Worm (Caenorhabditis elegans) whole organism, L2 larva: ENCODE measurements around the gene mau-8.

Source experiments
- C34F6.9 ChIP-seq: fragments of 150-350 bp; optimal IDR thresholded peaks from 2 replicates; lab custom pipeline; 2014; ENCODE audit warnings: missing biosample characterization, missing genetic modification characterization
- F13H6.1 ChIP-seq: sonication (generic microtip); optimal IDR thresholded peaks from 2 replicates; lab custom pipeline; 2016; ENCODE audit warnings: missing genetic modification characterization, missing compliant biosample characterization
- R02D3.7 ChIP-seq: fragments of 150-350 bp; optimal IDR thresholded peaks from 2 replicates; lab custom pipeline; 2014; ENCODE audit warnings: missing biosample characterization, missing genetic modification characterization
- Y55F3AM.14 ChIP-seq: fragments of 200-800 bp; sonication (Bioruptor generic); optimal IDR thresholded peaks from 2 replicates; lab custom pipeline; 2018; ENCODE audit warnings: mild to moderate bottlenecking, missing genetic modification characterization, missing compliant biosample characterization
- ama-1 ChIP-seq: fragments of 150-350 bp; optimal IDR thresholded peaks from 2 replicates; lab custom pipeline; 2018; ENCODE audit warnings: inconsistent platforms
- blmp-1 ChIP-seq: sonication (generic microtip); optimal IDR thresholded peaks from 2 replicates; lab custom pipeline; 2017; ENCODE audit warnings: missing genetic modification characterization, mild to moderate bottlenecking, missing compliant biosample characterization, antibody characterized with exemption, moderate library complexity; ENCODE audit not compliant: insufficient read depth
- ceh-16 ChIP-seq: fragments of 150-350 bp; optimal IDR thresholded peaks from 2 replicates; lab custom pipeline; 2014; ENCODE audit warnings: missing biosample characterization, missing genetic modification characterization
- ceh-82 ChIP-seq: fragments of 150-350 bp; optimal IDR thresholded peaks from 2 replicates; lab custom pipeline; 2014; ENCODE audit warnings: missing biosample characterization, missing genetic modification characterization
- crh-2 ChIP-seq: sonication (generic microtip); optimal IDR thresholded peaks from 2 replicates; lab custom pipeline; 2017; ENCODE audit warnings: missing biosample characterization, missing genetic modification characterization
- dmd-4 ChIP-seq: sonication (generic microtip); optimal IDR thresholded peaks from 2 replicates; lab custom pipeline; 2017; ENCODE audit warnings: missing biosample characterization, missing genetic modification characterization
- egl-27 ChIP-seq: sonication (generic microtip); optimal IDR thresholded peaks from 3 replicates; lab custom pipeline; 2017; ENCODE audit warnings: missing biosample characterization, missing genetic modification reagents, missing genetic modification characterization
- elt-1 ChIP-seq: fragments of 150-350 bp; optimal IDR thresholded peaks from 2 replicates; lab custom pipeline; 2014; ENCODE audit warnings: missing biosample characterization, missing genetic modification characterization
- elt-3 ChIP-seq: sonication (generic microtip); optimal IDR thresholded peaks from 2 replicates; lab custom pipeline; 2017; ENCODE audit warnings: missing biosample characterization, missing genetic modification characterization
- fos-1 ChIP-seq: fragments of 150-350 bp; optimal IDR thresholded peaks from 2 replicates; lab custom pipeline; 2014; ENCODE audit warnings: missing biosample characterization, missing genetic modification characterization
- gmeb-1 ChIP-seq: fragments of 150-350 bp; optimal IDR thresholded peaks from 2 replicates; lab custom pipeline; 2014; ENCODE audit warnings: missing biosample characterization, missing genetic modification characterization
- lin-11 ChIP-seq: fragments of 150-350 bp; sonication (generic microtip); optimal IDR thresholded peaks from 2 replicates; lab custom pipeline; 2014; ENCODE audit warnings: missing biosample characterization, missing genetic modification characterization, inconsistent platforms, mixed read lengths
- lin-13 ChIP-seq: fragments of 150-350 bp; optimal IDR thresholded peaks from 2 replicates; lab custom pipeline; 2014; ENCODE audit warnings: missing biosample characterization, missing genetic modification reagents, missing genetic modification characterization
- lin-39 ChIP-seq: fragments of 150-350 bp; optimal IDR thresholded peaks from 2 replicates; lab custom pipeline; 2014; ENCODE audit warnings: missing biosample characterization, missing genetic modification reagents, missing genetic modification characterization
- lsy-2 ChIP-seq, 2 experiments: fragments of 150-350 bp in 1 of 2; sonication (generic microtip) in 1 of 2; optimal IDR thresholded peaks; 2 replicates each; lab custom pipeline; 2014 to 2017; ENCODE audit warnings: missing biosample characterization in 2 of 2, missing genetic modification characterization in 2 of 2
- mab-5 ChIP-seq: fragments of 150-350 bp; optimal IDR thresholded peaks from 2 replicates; lab custom pipeline; 2014; ENCODE audit warnings: missing biosample characterization, missing genetic modification characterization
- mbf-1 ChIP-seq: sonication (generic microtip); optimal IDR thresholded peaks from 2 replicates; lab custom pipeline; 2017; ENCODE audit warnings: missing biosample characterization, missing genetic modification characterization
- mdl-1 ChIP-seq, 2 experiments: fragments of 150-350 bp in 1 of 2; sonication (generic microtip) in 1 of 2; optimal IDR thresholded peaks; 2 replicates each; lab custom pipeline; 2017; ENCODE audit warnings: missing biosample characterization in 2 of 2, missing genetic modification characterization in 2 of 2
- nhr-10 ChIP-seq: sonication (generic microtip); optimal IDR thresholded peaks from 2 replicates; lab custom pipeline; 2017; ENCODE audit warnings: missing biosample characterization, missing genetic modification characterization
- nhr-12 ChIP-seq: fragments of 150-350 bp; optimal IDR thresholded peaks from 2 replicates; lab custom pipeline; 2014; ENCODE audit warnings: missing biosample characterization, missing genetic modification characterization
- nhr-129 ChIP-seq: fragments of 150-350 bp; optimal IDR thresholded peaks from 2 replicates; lab custom pipeline; 2014; ENCODE audit warnings: missing biosample characterization, missing genetic modification characterization
- nhr-21 ChIP-seq: fragments of 150-350 bp; optimal IDR thresholded peaks from 2 replicates; lab custom pipeline; 2014; ENCODE audit warnings: missing biosample characterization, missing genetic modification characterization
- nhr-23 ChIP-seq: fragments of 150-350 bp; optimal IDR thresholded peaks from 2 replicates; lab custom pipeline; 2014; ENCODE audit warnings: missing biosample characterization, missing genetic modification reagents, missing genetic modification characterization
- nhr-25 ChIP-seq: fragments of 150-350 bp; sonication (generic microtip); optimal IDR thresholded peaks from 3 replicates; lab custom pipeline; 2014; ENCODE audit warnings: missing biosample characterization, missing genetic modification characterization
- nhr-6 ChIP-seq: fragments of 150-350 bp; optimal IDR thresholded peaks from 2 replicates; lab custom pipeline; 2014; ENCODE audit warnings: missing biosample characterization, missing genetic modification characterization
- nhr-77 ChIP-seq: fragments of 150-350 bp; optimal IDR thresholded peaks from 2 replicates; lab custom pipeline; 2014; ENCODE audit warnings: missing biosample characterization, missing genetic modification characterization
- peb-1 ChIP-seq: fragments of 150-350 bp; optimal IDR thresholded peaks from 2 replicates; lab custom pipeline; 2014; ENCODE audit warnings: missing biosample characterization, missing genetic modification characterization
- sem-4 ChIP-seq: fragments of 150-350 bp; optimal IDR thresholded peaks from 2 replicates; lab custom pipeline; 2014; ENCODE audit warnings: missing biosample characterization, missing genetic modification reagents, missing genetic modification characterization
- skn-1 ChIP-seq: sonication (generic microtip); optimal IDR thresholded peaks from 2 replicates; lab custom pipeline; 2017; ENCODE audit warnings: missing biosample characterization, missing genetic modification characterization
- sma-3 ChIP-seq: sonication (generic microtip); optimal IDR thresholded peaks from 2 replicates; lab custom pipeline; 2016; ENCODE audit warnings: missing genetic modification reagents, missing genetic modification characterization, missing compliant biosample characterization
- sma-9 ChIP-seq, 2 experiments: fragments of 150-350 bp in 1 of 2; sonication (generic microtip) in 1 of 2; optimal IDR thresholded peaks; 2 replicates each; lab custom pipeline; 2014 to 2016; ENCODE audit warnings: missing genetic modification characterization in 2 of 2, mild to moderate bottlenecking in 1 of 2, missing biosample characterization in 1 of 2, missing compliant biosample characterization in 1 of 2, missing genetic modification reagents in 1 of 2, moderate library complexity in 1 of 2
- snpc-4 ChIP-seq: fragments of 150-350 bp; optimal IDR thresholded peaks from 2 replicates; lab custom pipeline; 2014; ENCODE audit warnings: missing biosample characterization, missing genetic modification characterization
- unc-39 ChIP-seq: fragments of 150-350 bp; optimal IDR thresholded peaks from 2 replicates; lab custom pipeline; 2014; ENCODE audit warnings: missing biosample characterization, missing genetic modification characterization
- unc-55 ChIP-seq: fragments of 150-350 bp; sonication (generic microtip); optimal IDR thresholded peaks from 3 replicates; lab custom pipeline; 2014; ENCODE audit warnings: missing biosample characterization, missing genetic modification reagents, missing genetic modification characterization
- unc-62 ChIP-seq: fragments of 150-350 bp; optimal IDR thresholded peaks from 2 replicates; lab custom pipeline; 2014; ENCODE audit warnings: missing biosample characterization, missing genetic modification reagents, missing genetic modification characterization
- zag-1 ChIP-seq: fragments of 150-350 bp; optimal IDR thresholded peaks from 2 replicates; lab custom pipeline; 2014; ENCODE audit warnings: missing biosample characterization, missing genetic modification characterization
- ztf-1 ChIP-seq: fragments of 200-800 bp; sonication (Bioruptor generic); conservative IDR thresholded peaks from 2 replicates; pipeline ENCODE4 v1.3.6; 2022; ENCODE audit warnings: missing genetic modification characterization, missing compliant biosample characterization
- ztf-11 ChIP-seq: sonication (generic microtip); optimal IDR thresholded peaks from 2 replicates; lab custom pipeline; 2017; ENCODE audit warnings: missing biosample characterization, missing genetic modification characterization
- ztf-4 ChIP-seq: fragments of 150-350 bp; optimal IDR thresholded peaks from 2 replicates; lab custom pipeline; 2014; ENCODE audit warnings: missing biosample characterization, missing genetic modification characterization

mau-8 gene

DNA sequence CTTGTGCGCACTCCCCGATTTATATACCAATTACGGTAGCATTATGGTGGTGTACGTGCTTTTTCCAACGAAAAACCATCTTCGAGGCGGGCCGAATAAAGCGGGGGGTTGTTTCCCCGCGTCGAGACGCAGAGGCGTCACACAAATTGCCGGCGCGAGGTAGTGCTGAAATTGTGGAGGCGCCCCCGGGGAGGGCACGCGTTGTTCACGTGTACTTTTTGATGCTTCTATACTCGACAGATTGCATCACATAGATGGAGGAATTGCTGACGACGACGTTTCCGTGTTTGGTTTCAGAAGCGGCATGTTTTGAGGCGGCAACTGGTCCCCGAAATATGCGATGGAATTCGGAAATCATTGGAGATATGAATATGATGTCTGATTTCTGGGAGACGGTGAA lies 17.4 kb downstream of the mau-8 start:
- no peak for TF ChIP-seq unc-39 (tag; lab: Kevin White, UChicago)
- peak; percentile 76 for TF ChIP-seq lin-13
- peak; percentile 31 for TF ChIP-seq snpc-4 (tag; lab: Kevin White, UChicago)
- no peak for TF ChIP-seq skn-1 (tag; lab: Kevin White, UChicago)
- peak; percentile 31 for TF ChIP-seq nhr-6 (tag; lab: Kevin White, UChicago)
- TF ChIP-seq lsy-2 (tag; optimal IDR thresholded peaks at IDR 0.05; lab: Kevin White, UChicago) = peak in 1 of 2 experiments; percentile 85
- peak; percentile 70 for TF ChIP-seq lin-11 (tag; lab: Kevin White, UChicago)
- peak; percentile 93 for TF ChIP-seq nhr-21 (tag; lab: Kevin White, UChicago)
- TF ChIP-seq R02D3.7 = no peak
- no peak for TF ChIP-seq unc-62
- no peak for TF ChIP-seq mbf-1 (tag; lab: Kevin White, UChicago)
- TF ChIP-seq F13H6.1 (tag; lab: Kevin White, UChicago) = peak; percentile 91
- TF ChIP-seq nhr-25 = peak; percentile 91
- peak; percentile 97 for TF ChIP-seq sma-3 (GFP tag; lab: Kevin White, UChicago)
- no peak for TF ChIP-seq nhr-12 (tag; lab: Kevin White, UChicago)
- TF ChIP-seq blmp-1 (tag; lab: Kevin White, UChicago) = peak; percentile 60
- peak; percentile 89 for TF ChIP-seq crh-2
- TF ChIP-seq unc-55 = peak; percentile 86
- TF ChIP-seq ztf-11 (tag; lab: Kevin White, UChicago) = no peak
- peak; percentile 94 for TF ChIP-seq egl-27
- peak; percentile 99 for TF ChIP-seq sma-9 (GFP tag; optimal IDR thresholded peaks at IDR 0.05; lab: Kevin White, UChicago)
- TF ChIP-seq sma-9 (tag; optimal IDR thresholded peaks at IDR 0.05; lab: Kevin White, UChicago) = peak; percentile 33
- peak; percentile 9 for TF ChIP-seq ceh-16 (tag; lab: Kevin White, UChicago)
- TF ChIP-seq elt-1 = no peak
- TF ChIP-seq ztf-4 (tag; lab: Kevin White, UChicago) = no peak
- peak; percentile 87 for TF ChIP-seq C34F6.9 (tag; lab: Kevin White, UChicago)
- TF ChIP-seq fos-1 = peak; percentile 81
- TF ChIP-seq ama-1 (lab: Kevin White, UChicago) = no peak
- peak; percentile 83 for TF ChIP-seq sem-4
- TF ChIP-seq nhr-10 = no peak
- peak; percentile 69 for TF ChIP-seq zag-1 (tag; lab: Kevin White, UChicago)
- peak; percentile 100 for TF ChIP-seq nhr-129
- TF ChIP-seq ztf-1 (GFP tag; lab: Robert Waterston, UW) = no peak
- peak; percentile 73 to 91 for TF ChIP-seq mdl-1 (tag; optimal IDR thresholded peaks at IDR 0.05; lab: Kevin White, UChicago)
- peak; percentile 85 for TF ChIP-seq Y55F3AM.14 (GFP tag; lab: Kevin White, UChicago)
- TF ChIP-seq gmeb-1 (tag; lab: Kevin White, UChicago) = peak; percentile 69
- TF ChIP-seq, all 48 proteins: peak for 23

DNA sequence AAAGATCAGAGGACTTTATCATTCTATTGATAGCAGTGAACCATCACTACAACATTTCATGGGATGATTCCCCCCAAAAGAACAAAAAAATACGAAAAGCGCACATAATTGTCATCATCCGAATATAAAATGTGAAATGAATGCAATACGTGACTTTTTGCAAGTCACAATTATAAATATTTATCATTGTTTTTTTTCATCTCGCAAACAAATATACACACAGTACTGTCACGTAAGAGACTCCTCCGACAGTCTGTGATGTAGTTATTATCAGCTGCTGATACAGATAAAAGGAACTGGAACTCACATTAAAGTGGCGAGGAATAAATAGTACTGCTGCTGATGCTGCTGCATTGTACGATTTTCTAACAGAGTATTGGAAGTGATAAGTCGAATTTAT lies 18.6 kb downstream of the mau-8 start:
- no peak for TF ChIP-seq Y55F3AM.14 (GFP tag; lab: Kevin White, UChicago)
- peak; percentile 66 for TF ChIP-seq crh-2
- TF ChIP-seq zag-1 (tag; lab: Kevin White, UChicago) = no peak
- no peak for TF ChIP-seq unc-39 (tag; lab: Kevin White, UChicago)
- TF ChIP-seq dmd-4 (tag; lab: Kevin White, UChicago) = no peak
- peak; percentile 20 for TF ChIP-seq sma-3 (GFP tag; lab: Kevin White, UChicago)
- TF ChIP-seq mbf-1 (tag; lab: Kevin White, UChicago) = no peak
- peak; percentile 17 for TF ChIP-seq F13H6.1 (tag; lab: Kevin White, UChicago)
- TF ChIP-seq fos-1 = peak; percentile 35
- peak in 1 of 2 experiments; percentile 18 for TF ChIP-seq lsy-2 (tag; optimal IDR thresholded peaks at IDR 0.05; lab: Kevin White, UChicago)
- no peak for TF ChIP-seq peb-1
- TF ChIP-seq gmeb-1 (tag; lab: Kevin White, UChicago) = no peak
- TF ChIP-seq sem-4 = no peak
- TF ChIP-seq nhr-23 (tag; lab: Kevin White, UChicago) = no peak
- TF ChIP-seq nhr-21 (tag; lab: Kevin White, UChicago) = peak; percentile 2
- no peak for TF ChIP-seq nhr-77 (tag; lab: Kevin White, UChicago)
- no peak for TF ChIP-seq ceh-82 (tag; lab: Kevin White, UChicago)
- TF ChIP-seq skn-1 (tag; lab: Kevin White, UChicago) = peak; percentile 54
- no peak for TF ChIP-seq ama-1 (lab: Kevin White, UChicago)
- TF ChIP-seq C34F6.9 (tag; lab: Kevin White, UChicago) = no peak
- no peak for TF ChIP-seq mab-5 (tag; lab: Kevin White, UChicago)
- peak; percentile 63 for TF ChIP-seq sma-9 (GFP tag; optimal IDR thresholded peaks at IDR 0.05; lab: Kevin White, UChicago)
- TF ChIP-seq sma-9 (tag; optimal IDR thresholded peaks at IDR 0.05; lab: Kevin White, UChicago) = no peak
- no peak for TF ChIP-seq elt-1
- no peak for TF ChIP-seq elt-3 (tag; lab: Kevin White, UChicago)
- no peak for TF ChIP-seq nhr-12 (tag; lab: Kevin White, UChicago)
- TF ChIP-seq ztf-1 (GFP tag; lab: Robert Waterston, UW) = no peak
- no peak for TF ChIP-seq lin-39
- TF ChIP-seq nhr-129 = peak; percentile 73
- no peak for TF ChIP-seq ztf-4 (tag; lab: Kevin White, UChicago)
- TF ChIP-seq nhr-10 = no peak
- no peak for TF ChIP-seq nhr-25
